Fruit fly (Drosophila melanogaster): ENCODE data around the gene CG9588.

CG9588 gene

DNA sequence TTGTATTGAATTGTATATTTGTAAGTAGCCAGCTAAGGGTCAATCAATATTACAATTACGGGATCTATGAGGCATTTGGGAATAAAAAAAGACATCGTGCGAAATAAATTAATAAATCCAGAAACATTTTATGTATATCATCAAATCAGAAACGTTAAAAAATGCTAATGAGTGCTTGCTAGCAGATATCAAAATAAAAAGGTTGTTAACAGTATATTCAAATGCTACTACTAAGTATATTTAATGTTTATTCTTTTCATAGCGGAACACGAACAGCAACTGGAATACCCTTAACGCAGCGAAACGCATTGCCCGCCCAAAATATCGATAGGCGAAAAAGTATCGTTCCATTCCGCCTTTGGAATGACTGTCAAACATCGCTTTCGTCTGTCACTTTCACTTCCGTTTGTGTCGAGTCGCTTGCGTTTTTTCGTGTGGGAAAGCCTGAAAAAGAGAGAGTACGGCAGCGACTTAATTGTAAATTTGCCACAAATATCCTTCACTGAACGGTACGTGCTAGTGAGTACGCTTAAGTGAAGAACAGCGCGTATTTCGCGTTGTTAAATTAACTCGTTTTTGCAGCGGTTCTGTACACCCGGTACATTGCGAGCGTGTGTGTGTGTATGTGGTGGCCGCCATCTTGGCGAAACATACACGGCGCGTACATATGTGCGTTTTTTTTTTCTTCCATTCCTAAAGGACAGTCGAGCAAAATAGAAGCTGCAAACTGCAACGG is 15.4 kb downstream of the CG9588 start, which contains the start of gene B52 (continued):
- TF ChIP-seq ash1 (GFP tag; optimal IDR thresholded peaks at IDR 0.05) (peak; percentile 25), vfl (GFP tag; optimal IDR thresholded peaks at IDR 0.05) (peak; percentile 20), CG18262 (tag; optimal IDR thresholded peaks at IDR 0.05) (peak; percentile 32), fd64A (GFP tag; optimal IDR thresholded peaks at IDR 0.05) (peak; percentile 76), CG33557 (GFP tag; optimal IDR thresholded peaks at IDR 0.05) (peak; percentile 79), CG10462 (GFP tag; optimal IDR thresholded peaks at IDR 0.05) (no peak), ems (GFP tag; optimal IDR thresholded peaks at IDR 0.05) (peak; percentile 51), Ptx1 (GFP tag; IDR thresholded peaks at IDR 0.05) (peak; percentile 59), CG9609 (GFP tag; optimal IDR thresholded peaks at IDR 0.05) (peak; percentile 48), CG10959 (GFP tag; IDR thresholded peaks at IDR 0.05) (peak; percentile 29; the same call in 1 of the 2 replicates), Rx (GFP tag; IDR thresholded peaks at IDR 0.05) (peak; percentile 49; the same call in 1 of the 2 replicates), Aef1 (GFP tag; IDR thresholded peaks at IDR 0.05) (peak; percentile 55; the same call in 1 of the 3 replicates), ro (GFP tag; IDR thresholded peaks at IDR 0.05) (no peak), CG10654 (GFP tag; optimal IDR thresholded peaks at IDR 0.05) (peak; percentile 29), CG2889 (GFP tag; IDR thresholded peaks at IDR 0.05) (0 out of 3 replicates have a peak, but pooled peaks have one; percentile 42), wdn (GFP tag; IDR thresholded peaks at IDR 0.05) (peak; percentile 56; the same call in 1 of the 2 replicates), Gug (GFP tag; IDR thresholded peaks at IDR 0.05) (peak; percentile 47; the same call in 2 of the 4 replicates), Elba2 (GFP tag; optimal IDR thresholded peaks at IDR 0.05) (no peak), tup (GFP tag; optimal IDR thresholded peaks at IDR 0.05) (no peak), nom (GFP tag; optimal IDR thresholded peaks at IDR 0.05) (peak; percentile 86), Ets97D (GFP tag; optimal IDR thresholded peaks at IDR 0.05) (peak; percentile 99), CG11504 (tag; optimal IDR thresholded peaks at IDR 0.05) (no peak), CG8388 (GFP tag; optimal IDR thresholded peaks at IDR 0.05) (peak; percentile 40), CG7928 (GFP tag; optimal IDR thresholded peaks at IDR 0.05) (peak; percentile 16), Rfx (GFP tag; IDR thresholded peaks at IDR 0.05) (peak; percentile 82), shn (GFP tag; optimal IDR thresholded peaks at IDR 0.05) (peak; percentile 56), otp (GFP tag; IDR thresholded peaks at IDR 0.05) (peak; percentile 81; the same call in 2 of the 3 replicates), Bgb (GFP tag; IDR thresholded peaks at IDR 0.05; ENCODE audit: partially characterized antibody) (peak; percentile 55; the same call in 1 of the 2 replicates), CG1602 (GFP tag; optimal IDR thresholded peaks at IDR 0.05) (peak; percentile 25), gcm2 (GFP tag; optimal IDR thresholded peaks at IDR 0.05) (peak; percentile 31), wor (GFP tag; IDR thresholded peaks at IDR 0.05) (no peak), CG2712 (tag; optimal IDR thresholded peaks at IDR 0.05) (peak; percentile 42), insv (GFP tag; optimal IDR thresholded peaks at IDR 0.05) (peak in 1 of 2 experiments; percentile 38), ara (GFP tag; IDR thresholded peaks at IDR 0.05) (peak; percentile 46; the same call in 1 of the 2 replicates), CG13287 (GFP tag; IDR thresholded peaks at IDR 0.05; ENCODE audit: partially characterized antibody) (0 out of 2 replicates have a peak, but pooled peaks have one; percentile 35), ap (GFP tag; IDR thresholded peaks at IDR 0.05) (no peak; the same call in 1 of the 2 replicates), klu (GFP tag; IDR thresholded peaks at IDR 0.05) (0 out of 2 replicates have a peak, but pooled peaks have one; percentile 20), CG6854 (GFP tag; optimal IDR thresholded peaks at IDR 0.05) (peak; percentile 70), CG17912 (GFP tag; optimal IDR thresholded peaks at IDR 0.05) (peak; percentile 71), dpn (GFP tag; optimal IDR thresholded peaks at IDR 0.05) (peak; percentile 32 to 51), CG10274 (GFP tag; optimal IDR thresholded peaks at IDR 0.05) (peak; percentile 41), Hand (GFP tag; optimal IDR thresholded peaks at IDR 0.05) (peak; percentile 61), CG1603 (tag; optimal IDR thresholded peaks at IDR 0.05) (peak; percentile 83), lov (optimal IDR thresholded peaks at IDR 0.05) (no peak), lov (GFP tag; IDR thresholded peaks at IDR 0.05) (peak; percentile 69; the same call in 1 of the 3 replicates), Vsx1 (GFP tag; optimal IDR thresholded peaks at IDR 0.05) (peak; percentile 62), kah (GFP tag; optimal IDR thresholded peaks at IDR 0.05) (peak; percentile 70), CG11696 (GFP tag; IDR thresholded peaks at IDR 0.05) (no peak), GATAe (GFP tag; conservative IDR thresholded peaks at IDR 0.05) (no peak)
